Fruit fly (Drosophila melanogaster): Measurements from ENCODE around the gene Ranbp16.

Ranbp16 gene

DNA sequence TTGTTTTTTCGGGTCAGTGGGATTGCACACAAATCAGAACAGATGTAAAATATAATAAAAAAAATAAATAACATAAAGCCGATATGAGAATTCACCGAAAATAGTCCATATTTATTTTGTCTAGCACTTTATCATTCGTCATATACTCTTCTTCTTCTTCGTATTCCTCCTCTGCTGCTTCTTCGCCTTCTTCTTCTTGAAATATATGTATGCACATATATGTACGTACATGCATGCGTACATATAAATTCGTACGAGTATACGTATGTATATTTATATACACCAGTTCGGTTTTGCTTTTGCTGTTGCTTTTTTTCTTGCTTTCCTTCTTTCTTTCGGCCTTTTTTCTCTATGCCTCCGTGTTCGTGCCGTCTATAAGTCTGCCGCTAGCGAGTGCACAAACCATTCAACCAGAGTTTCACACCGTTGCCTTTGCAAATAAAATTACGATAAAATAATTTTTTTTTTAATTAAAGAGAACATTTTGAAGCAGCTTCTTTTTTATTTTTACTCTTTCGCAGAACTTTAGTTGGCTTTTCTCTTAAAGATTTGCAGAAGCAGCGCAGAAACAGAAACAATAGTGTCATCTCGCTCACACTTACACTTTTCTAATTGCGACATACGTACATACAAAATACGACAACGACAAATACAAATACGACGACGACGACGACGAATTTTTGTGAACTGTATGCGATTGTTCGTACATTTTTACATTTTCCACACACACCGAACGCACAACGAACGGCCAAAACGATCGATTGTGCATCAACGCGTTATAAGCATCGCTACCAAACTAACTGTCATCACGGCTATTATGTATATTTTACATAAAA lies 47.0 kb downstream of the Ranbp16 start (continued):
- TF ChIP-seq ewg (GFP tag; optimal IDR thresholded peaks at IDR 0.05): no peak
- TF ChIP-seq CG17385 (GFP tag; optimal IDR thresholded peaks at IDR 0.05): peak; percentile 99
- TF ChIP-seq btn (GFP tag; optimal IDR thresholded peaks at IDR 0.05): no peak
- peak; percentile 100 for TF ChIP-seq psq (GFP tag; optimal IDR thresholded peaks at IDR 0.05)
- no peak for TF ChIP-seq lola (GFP tag; optimal IDR thresholded peaks at IDR 0.05)
- TF ChIP-seq CG2199 (GFP tag; IDR thresholded peaks at IDR 0.05): 0 out of 3 replicates have a peak, but pooled peaks have one; percentile 62
- TF ChIP-seq CG32767 (GFP tag; IDR thresholded peaks at IDR 0.05): peak; percentile 48; the same call in 1 of the 2 replicates
- peak; percentile 77 for TF ChIP-seq CG15479 (GFP tag; optimal IDR thresholded peaks at IDR 0.05)
- TF ChIP-seq CG4854 (GFP tag; optimal IDR thresholded peaks at IDR 0.05): no peak
- peak; percentile 30 for TF ChIP-seq CG2712 (tag; optimal IDR thresholded peaks at IDR 0.05)
- TF ChIP-seq Drgx (GFP tag; IDR thresholded peaks at IDR 0.05): peak; percentile 94
- peak; percentile 32 for TF ChIP-seq B-H2 (GFP tag; optimal IDR thresholded peaks at IDR 0.05)
- TF ChIP-seq pita (GFP tag; optimal IDR thresholded peaks at IDR 0.05): peak; percentile 79
- peak; percentile 58; the same call in 1 of the 2 replicates for TF ChIP-seq amos (GFP tag; IDR thresholded peaks at IDR 0.05; ENCODE audit: partially characterized antibody)
- peak; percentile 76 for TF ChIP-seq pros (GFP tag; optimal IDR thresholded peaks at IDR 0.05)
- peak in 1 of 2 experiments; percentile 43 for TF ChIP-seq insv (GFP tag; optimal IDR thresholded peaks at IDR 0.05)
- no peak for TF ChIP-seq jigr1 (GFP tag; IDR thresholded peaks at IDR 0.05)
- peak; percentile 30 for TF ChIP-seq CG33557 (GFP tag; optimal IDR thresholded peaks at IDR 0.05)
- TF ChIP-seq sens (GFP tag): peak; percentile 46
- TF ChIP-seq Spps (tag; optimal IDR thresholded peaks at IDR 0.05): no peak
- TF ChIP-seq trem (tag; optimal IDR thresholded peaks at IDR 0.05): peak; percentile 48
- 0 out of 2 replicates have a peak, but pooled peaks have one; percentile 4 for TF ChIP-seq onecut (GFP tag; IDR thresholded peaks at IDR 0.05)
- TF ChIP-seq CG12299 (tag; optimal IDR thresholded peaks at IDR 0.05): no peak
- peak; percentile 10 for TF ChIP-seq corto (GFP tag; optimal IDR thresholded peaks at IDR 0.05)
- TF ChIP-seq CG6791 (GFP tag; IDR thresholded peaks at IDR 0.05; ENCODE audit: partially characterized antibody): peak; percentile 63; the same call in 2 of the 3 replicates
- no peak for TF ChIP-seq Dbx (GFP tag; IDR thresholded peaks at IDR 0.05)
- peak in 1 of 2 experiments; percentile 73 for TF ChIP-seq Trl (optimal IDR thresholded peaks at IDR 0.05)
- TF ChIP-seq Trl (GFP tag; optimal IDR thresholded peaks at IDR 0.05): no peak
- TF ChIP-seq Hand (GFP tag; optimal IDR thresholded peaks at IDR 0.05): peak; percentile 22
